Fruit fly (Drosophila melanogaster) whole organism, wandering third instar larva: ENCODE results near the gene CG12105.

Experiments
- Abd-B ChIP-seq: fragments of >200 bp; optimal IDR thresholded peaks from 2 replicates; lab custom pipeline; 2017; ENCODE audit warnings: missing biosample characterization, missing genetic modification characterization
- CG32264 ChIP-seq: fragments of 200-800 bp; sonication (Bioruptor generic); optimal IDR thresholded peaks from 2 replicates; lab custom pipeline; 2016; ENCODE audit warnings: missing biosample characterization, missing genetic modification characterization
- CG9705 ChIP-seq: fragments of 200-800 bp; sonication (Bioruptor generic); optimal IDR thresholded peaks from 2 replicates; lab custom pipeline; 2018; ENCODE audit warnings: missing biosample characterization, mild to moderate bottlenecking, missing genetic modification characterization
- Dif ChIP-seq: fragments of 200-275, 200-300 bp; sonication (Bioruptor generic); optimal IDR thresholded peaks from 2 replicates; lab custom pipeline; 2018; ENCODE audit warnings: missing biosample characterization, missing genetic modification characterization; ENCODE audit not compliant: partially characterized antibody
- GATAd ChIP-seq: sonication (Bioruptor generic); optimal IDR thresholded peaks from 2 replicates; lab custom pipeline; 2016; ENCODE audit warnings: missing biosample characterization, missing genetic modification characterization
- HLH106 ChIP-seq: fragments of 200-800 bp; optimal IDR thresholded peaks from 3 replicates; lab custom pipeline; 2019; ENCODE audit warnings: missing biosample characterization, mild to moderate bottlenecking, missing genetic modification characterization, moderate library complexity
- Hr78 ChIP-seq: fragments of >200 bp; optimal IDR thresholded peaks from 2 replicates; lab custom pipeline; 2017; ENCODE audit warnings: missing biosample characterization, missing genetic modification characterization
- Hr83 ChIP-seq: fragments of 200-300 bp; sonication (Bioruptor generic); optimal IDR thresholded peaks from 2 replicates; lab custom pipeline; 2016; ENCODE audit warnings: missing biosample characterization, mild to moderate bottlenecking, missing genetic modification characterization, moderate library complexity; ENCODE audit not compliant: poor library complexity, severe bottlenecking
- Jra ChIP-seq: sonication (Bioruptor generic); optimal IDR thresholded peaks from 2 replicates; lab custom pipeline; 2016; ENCODE audit warnings: missing biosample characterization, missing genetic modification characterization
- Myc ChIP-seq: fragments of >200 bp; optimal IDR thresholded peaks from 2 replicates; lab custom pipeline; 2017
- OdsH ChIP-seq: fragments of 200-800 bp; sonication (Bioruptor generic); optimal IDR thresholded peaks from 2 replicates; lab custom pipeline; 2016; ENCODE audit warnings: missing biosample characterization, mild to moderate bottlenecking, missing genetic modification characterization
- Rel ChIP-seq, 2 experiments: fragments of 200-800 bp; sonication (Bioruptor generic) in 1 of 2; optimal IDR thresholded peaks; 2 replicates in 1 of 2; 3 replicates in 1 of 2; lab custom pipeline; 2016 to 2019; ENCODE audit warnings: mild to moderate bottlenecking in 2 of 2, missing biosample characterization in 2 of 2, missing genetic modification characterization in 2 of 2, moderate library complexity in 1 of 2
- Sp1 ChIP-seq: fragments of 200-800 bp; sonication (Bioruptor generic); optimal IDR thresholded peaks from 3 replicates; lab custom pipeline; 2019; ENCODE audit warnings: missing biosample characterization, mild to moderate bottlenecking, missing genetic modification characterization, moderate library complexity
- Vsx2 ChIP-seq: fragments of 200-300, 225-300 bp; sonication (Bioruptor generic); optimal IDR thresholded peaks from 2 replicates; lab custom pipeline; 2018; ENCODE audit warnings: missing biosample characterization, missing genetic modification characterization; ENCODE audit not compliant: partially characterized antibody
- br ChIP-seq: fragments of 200-800 bp; sonication (Bioruptor generic); optimal IDR thresholded peaks from 2 replicates; lab custom pipeline; 2016; ENCODE audit warnings: missing biosample characterization, missing genetic modification characterization
- brk ChIP-seq: fragments of 200-800 bp; sonication (Bioruptor generic); optimal IDR thresholded peaks from 2 replicates; lab custom pipeline; 2016; ENCODE audit warnings: missing biosample characterization, mild to moderate bottlenecking, missing genetic modification characterization
- dl ChIP-seq, 2 experiments: fragments of 175-275, 200-275 bp in 1 of 2; fragments of 200-275 bp in 1 of 2; sonication (Bioruptor generic); optimal IDR thresholded peaks; lab custom pipeline; 2018; ENCODE audit warnings: mild to moderate bottlenecking in 2 of 2, missing biosample characterization in 2 of 2, missing genetic modification characterization in 2 of 2, moderate library complexity in 2 of 2; ENCODE audit not compliant: partially characterized antibody in 2 of 2, insufficient read depth in 1 of 2
- dmrt93B ChIP-seq: fragments of 200-800 bp; sonication (Bioruptor generic); optimal IDR thresholded peaks from 2 replicates; lab custom pipeline; 2018; ENCODE audit warnings: missing biosample characterization, mild to moderate bottlenecking, missing genetic modification characterization
- dsf ChIP-seq: sonication (Bioruptor generic); optimal IDR thresholded peaks from 2 replicates; lab custom pipeline; 2016; ENCODE audit warnings: missing biosample characterization, missing genetic modification characterization, borderline replicate concordance
- ey ChIP-seq: fragments of 200-800 bp; sonication (Bioruptor generic); optimal IDR thresholded peaks from 2 replicates; lab custom pipeline; 2016; ENCODE audit warnings: missing biosample characterization, missing genetic modification characterization
- foxo ChIP-seq, 2 experiments: fragments of 200-800 bp; sonication (Bioruptor generic); optimal IDR thresholded peaks; 2 replicates in 1 of 2; 3 replicates in 1 of 2; lab custom pipeline; 2016 to 2017; ENCODE audit warnings: missing biosample characterization in 2 of 2, missing genetic modification characterization in 2 of 2
- fru ChIP-seq: fragments of 200-800 bp; sonication (Bioruptor generic); optimal IDR thresholded peaks from 3 replicates; lab custom pipeline; 2016; ENCODE audit warnings: missing biosample characterization, mild to moderate bottlenecking, missing genetic modification characterization
- h ChIP-seq: fragments of 200-800 bp; sonication (Bioruptor generic); optimal IDR thresholded peaks from 3 replicates; lab custom pipeline; 2016; ENCODE audit warnings: missing biosample characterization, mild to moderate bottlenecking, missing genetic modification characterization
- lola ChIP-seq: fragments of >200 bp; optimal IDR thresholded peaks from 2 replicates; lab custom pipeline; 2017; ENCODE audit warnings: missing biosample characterization, missing genetic modification characterization
- pan ChIP-seq: fragments of >200 bp; optimal IDR thresholded peaks from 2 replicates; lab custom pipeline; 2017
- rgr ChIP-seq: fragments of 200-800 bp; sonication (Bioruptor generic); optimal IDR thresholded peaks from 3 replicates; lab custom pipeline; 2016; ENCODE audit warnings: missing biosample characterization, mild to moderate bottlenecking, missing genetic modification characterization
- sage ChIP-seq: fragments of 200-800 bp; sonication (Bioruptor generic); optimal IDR thresholded peaks from 2 replicates; lab custom pipeline; 2016; ENCODE audit warnings: missing biosample characterization, mild to moderate bottlenecking, missing genetic modification characterization
- tai ChIP-seq: sonication (Bioruptor generic); optimal IDR thresholded peaks from 2 replicates; lab custom pipeline; 2016; ENCODE audit warnings: missing biosample characterization, missing genetic modification characterization
- usp ChIP-seq: fragments of >200 bp; optimal IDR thresholded peaks from 2 replicates; lab custom pipeline; 2017; ENCODE audit warnings: missing biosample characterization, missing genetic modification characterization
- woc ChIP-seq: sonication (Bioruptor generic); optimal IDR thresholded peaks from 2 replicates; lab custom pipeline; 2016; ENCODE audit warnings: missing biosample characterization, mild to moderate bottlenecking, missing genetic modification characterization

CG12105 gene

dm6 chr3L:1626924-1627323 is 11.3 kb upstream of the CG12105 start:
- no peak for TF ChIP-seq dsf (GFP tag; lab: Kevin White, UChicago)
- TF ChIP-seq Vsx2 (GFP tag; lab: Kevin White, UChicago) = peak; percentile 15
- no peak for TF ChIP-seq Jra (GFP tag; lab: Kevin White, UChicago)

- TF ChIP-seq rgr (peak; percentile 46), Hr78 (no peak), dsf (GFP tag; lab: Kevin White, UChicago) (no peak), foxo (GFP tag; optimal IDR thresholded peaks at IDR 0.05; lab: Kevin White, UChicago) (peak in 1 of 2 experiments; percentile 66), pan (no peak), lola (GFP tag; lab: Kevin White, UChicago) (no peak), Sp1 (GFP tag; lab: Kevin White, UChicago) (peak; percentile 31), OdsH (GFP tag; lab: Kevin White, UChicago) (peak; percentile 46), Rel (GFP tag; optimal IDR thresholded peaks at IDR 0.05; lab: Kevin White, UChicago) (no peak), Rel (tag; optimal IDR thresholded peaks at IDR 0.05; lab: Kevin White, UChicago) (peak; percentile 35), woc (peak; percentile 88), Hr83 (peak; percentile 47), fru (GFP tag; lab: Kevin White, UChicago) (peak; percentile 58), HLH106 (tag; lab: Kevin White, UChicago) (peak; percentile 59), h (GFP tag; lab: Kevin White, UChicago) (peak; percentile 64), br (peak; percentile 8), ey (GFP tag; lab: Kevin White, UChicago) (peak; percentile 43), Myc (peak; percentile 88), brk (GFP tag; lab: Kevin White, UChicago) (no peak), dmrt93B (no peak), sage (GFP tag; lab: Kevin White, UChicago) (no peak), Dif (GFP tag; lab: Kevin White, UChicago) (no peak)
These were observed 2.6 kb upstream of the CG12105 start, which contains the start of the genes CG13926, ABCB7 and CG33230 for dm6 chr3L:1618116-1618727. Gene CG13926 (minus strand): TSS chr3L:1618158. Gene ABCB7 (plus strand): TSS chr3L:1618414. Gene CG33230 (plus strand): TSS chr3L:1618414.

dm6 chr3L:1614465-1615084 is 1.0 kb downstream of the CG12105 start:
- TF ChIP-seq pan = no peak
- no peak for TF ChIP-seq dl (GFP tag; optimal IDR thresholded peaks at IDR 0.05; lab: Kevin White, UChicago; ENCODE audit: insufficient read depth in 1 of 2, partially characterized antibody in 2 of 2)
- TF ChIP-seq CG32264 (GFP tag; lab: Kevin White, UChicago) = no peak
- TF ChIP-seq ey (GFP tag; lab: Kevin White, UChicago) = no peak
- no peak for TF ChIP-seq Hr83
- TF ChIP-seq usp (GFP tag; lab: Kevin White, UChicago) = no peak
- no peak for TF ChIP-seq foxo (GFP tag; optimal IDR thresholded peaks at IDR 0.05; lab: Kevin White, UChicago)
- TF ChIP-seq, all 38 proteins: peak for 0

- TF ChIP-seq tai (GFP tag; lab: Kevin White, UChicago) (no peak), foxo (GFP tag; optimal IDR thresholded peaks at IDR 0.05; lab: Kevin White, UChicago) (no peak), woc (no peak), Dif (GFP tag; lab: Kevin White, UChicago) (no peak), GATAd (GFP tag; lab: Kevin White, UChicago) (no peak), brk (GFP tag; lab: Kevin White, UChicago) (no peak), CG32264 (GFP tag; lab: Kevin White, UChicago) (no peak), Rel (GFP tag; optimal IDR thresholded peaks at IDR 0.05; lab: Kevin White, UChicago) (no peak), Rel (tag; optimal IDR thresholded peaks at IDR 0.05; lab: Kevin White, UChicago) (no peak), Abd-B (no peak), Sp1 (GFP tag; lab: Kevin White, UChicago) (no peak)
These were observed 6.0 kb downstream of the CG12105 start for dm6 chr3L:1609611-1610010.

- TF ChIP-seq brk (GFP tag; lab: Kevin White, UChicago) = no peak
- no peak for TF ChIP-seq pan
- no peak for TF ChIP-seq CG9705
These were observed 12.8 kb downstream of the CG12105 start, which contains the start of the genes CG18170 and CG33791 for dm6 chr3L:1602833-1603128. Gene CG18170 (plus strand): TSS chr3L:1602954. Gene CG33791 (plus strand): TSS chr3L:1602954.
